Worm (Caenorhabditis elegans) whole organism, L4/young adult: ENCODE data around the gene C49C8.3.

Source experiments
- W03F9.2 ChIP-seq: fragments of 150-350 bp; optimal IDR thresholded peaks from 2 replicates; lab custom pipeline; 2014; ENCODE audit warnings: missing biosample characterization, missing genetic modification characterization
- him-1 ChIP-seq: sonication (generic microtip); optimal IDR thresholded peaks from 2 replicates; lab custom pipeline; 2016; ENCODE audit warnings: missing genotype, missing genetic modification reagents, missing genetic modification characterization, missing compliant biosample characterization

ce11 chrIV:8668635-8669034 lies 24.1 kb downstream of the C49C8.3 start, which contains the start of gene cdh-5:
- TF ChIP-seq him-1 (tag; lab: Kevin White, UChicago), result no peak
- no peak for TF ChIP-seq W03F9.2 (tag; lab: Kevin White, UChicago)
